Worm (Caenorhabditis elegans): ENCODE measurements around the gene Y40B10B.1.

Y40B10B.1 gene

ce11 chrV:1978968-1979367 is 17.6 kb upstream of the Y40B10B.1 start, which contains the start of gene T08B1.4:
TSS of gene T08B1.4 (plus strand) at chrV:1979268.
- TF ChIP-seq tlf-1 (GFP tag; optimal IDR thresholded peaks at IDR 0.05) (no peak), nfyb-1 (GFP tag; IDR thresholded peaks at IDR 0.05) (no peak), ztf-18 (tag; optimal IDR thresholded peaks at IDR 0.05) (no peak), F57A8.1 (GFP tag; optimal IDR thresholded peaks at IDR 0.05) (no peak), him-1 (tag; optimal IDR thresholded peaks at IDR 0.05) (no peak), ztf-6 (GFP tag; IDR thresholded peaks at IDR 0.05) (no peak), C17E4.6 (GFP tag; IDR thresholded peaks at IDR 0.05) (no peak)

- TF ChIP-seq T07F8.4 (tag; optimal IDR thresholded peaks at IDR 0.05) = no peak
- no peak for TF ChIP-seq lin-35 (GFP tag; optimal IDR thresholded peaks at IDR 0.05)
- TF ChIP-seq hrde-1 (tag; optimal IDR thresholded peaks at IDR 0.05; ENCODE audit: borderline replicate concordance) = no peak
- no peak for TF ChIP-seq F52B5.7 (tag; optimal IDR thresholded peaks at IDR 0.05)
- TF ChIP-seq B0035.1 (tag; optimal IDR thresholded peaks at IDR 0.05) = no peak
Measured at ce11 chrV:1975049-1975448, 13.7 kb upstream of the Y40B10B.1 start, which contains the start of gene fbxa-201. TSS of gene fbxa-201 (plus strand) at chrV:1975349.

ce11 chrV:1969690-1970089 is 8.3 kb upstream of the Y40B10B.1 start:
- no peak for TF ChIP-seq B0336.3 (GFP tag; IDR thresholded peaks at IDR 0.05)
- no peak for TF ChIP-seq ztf-28 (GFP tag; IDR thresholded peaks at IDR 0.05)
- no peak for TF ChIP-seq ztf-25 (GFP tag; IDR thresholded peaks at IDR 0.05)
- no peak for TF ChIP-seq F39B2.1 (GFP tag; IDR thresholded peaks at IDR 0.05)
- TF ChIP-seq ceh-79 (tag; optimal IDR thresholded peaks at IDR 0.05) = no peak
- TF ChIP-seq lin-35 (GFP tag; optimal IDR thresholded peaks at IDR 0.05) = no peak

ce11 chrV:1969228-1969627 is 7.9 kb upstream of the Y40B10B.1 start, which contains the start of gene acs-3:
TSS of gene acs-3 (plus strand) at chrV:1969528.
- TF ChIP-seq Y53F4B.3 (GFP tag; IDR thresholded peaks at IDR 0.05) (no peak), aptf-3 (GFP tag; IDR thresholded peaks at IDR 0.05) (no peak), repo-1 (tag; optimal IDR thresholded peaks at IDR 0.05) (no peak), Y67H2A.10 (GFP tag; conservative IDR thresholded peaks at IDR 0.05) (no peak), ztf-3 (GFP tag; optimal IDR thresholded peaks at IDR 0.05) (no peak), snpc-3.4 (tag; optimal IDR thresholded peaks at IDR 0.05) (no peak), lin-35 (GFP tag; optimal IDR thresholded peaks at IDR 0.05) (no peak), nfya-2 (GFP tag; IDR thresholded peaks at IDR 0.05) (no peak), madf-3 (GFP tag; IDR thresholded peaks at IDR 0.05) (no peak), akir-1 (GFP tag; optimal IDR thresholded peaks at IDR 0.05) (no peak), attf-3 (GFP tag; conservative IDR thresholded peaks at IDR 0.05) (no peak), egl-18 (GFP tag; IDR thresholded peaks at IDR 0.05) (no peak), F37B4.10 (GFP tag; IDR thresholded peaks at IDR 0.05) (no peak)

ce11 chrV:1968809-1969208 is 7.5 kb upstream of the Y40B10B.1 start:
- TF ChIP-seq sea-2 (GFP tag; IDR thresholded peaks at IDR 0.05) = no peak
- no peak for TF ChIP-seq lsy-27 (tag; optimal IDR thresholded peaks at IDR 0.05; ENCODE audit: borderline replicate concordance, insufficient read depth)
- TF ChIP-seq cebp-1 (GFP tag; IDR thresholded peaks at IDR 0.05) = no peak
- no peak for TF ChIP-seq cebp-1 (tag; optimal IDR thresholded peaks at IDR 0.05)
- no peak for TF ChIP-seq die-1 (tag; optimal IDR thresholded peaks at IDR 0.05)
- TF ChIP-seq hlh-26 (GFP tag; conservative IDR thresholded peaks at IDR 0.05) = no peak
- TF ChIP-seq nfyb-1 (GFP tag; IDR thresholded peaks at IDR 0.05) = no peak
- no peak for TF ChIP-seq ZK185.1 (tag; optimal IDR thresholded peaks at IDR 0.05; ENCODE audit: poor library complexity, severe bottlenecking)
- no peak for TF ChIP-seq C06A6.2 (GFP tag; conservative IDR thresholded peaks at IDR 0.05)
- TF ChIP-seq him-1 (tag; optimal IDR thresholded peaks at IDR 0.05) = no peak
- no peak for TF ChIP-seq unc-62 (GFP tag; optimal IDR thresholded peaks at IDR 0.05)
- no peak for TF ChIP-seq mxl-1 (tag; optimal IDR thresholded peaks at IDR 0.05)
- no peak for TF ChIP-seq efl-1 (GFP tag; optimal IDR thresholded peaks at IDR 0.05)
- TF ChIP-seq lag-1 (GFP tag; IDR thresholded peaks at IDR 0.05) = no peak
- no peak for TF ChIP-seq atf-7 (tag; optimal IDR thresholded peaks at IDR 0.05)
- TF ChIP-seq ceh-91 (GFP tag; IDR thresholded peaks at IDR 0.05) = no peak
- TF ChIP-seq madf-3 (GFP tag; IDR thresholded peaks at IDR 0.05) = no peak
- TF ChIP-seq Y67H2A.10 (GFP tag; conservative IDR thresholded peaks at IDR 0.05) = no peak
- TF ChIP-seq attf-3 (GFP tag; conservative IDR thresholded peaks at IDR 0.05) = no peak
